Fruit fly (Drosophila melanogaster) whole organism, embryonic: Measurements from ENCODE around the gene stumps.

Experiments
- ATbp ChIP-seq: fragments of 200-800 bp; sonication (Bioruptor generic); optimal IDR thresholded peaks from 2 replicates; lab custom pipeline; 2017; ENCODE audit warnings: missing biosample characterization, mild to moderate bottlenecking, missing genetic modification characterization, missing genetic modification reagents
- Ada2b ChIP-seq: fragments of 200-800 bp; sonication (Bioruptor generic); IDR thresholded peaks from 2 replicates; pipeline ENCODE4 v1.3.6; 2022; ENCODE audit warnings: missing biosample characterization, missing genetic modification characterization
- Asciz ChIP-seq: fragments of 200-800 bp; sonication (Bioruptor generic); optimal IDR thresholded peaks from 2 replicates; lab custom pipeline; 2017; ENCODE audit warnings: missing biosample characterization, mild to moderate bottlenecking, missing genetic modification characterization, missing genetic modification reagents
- CG11504 ChIP-seq: fragments of 200-800 bp; sonication (Bioruptor generic); optimal IDR thresholded peaks from 3 replicates; lab custom pipeline; 2019; ENCODE audit warnings: missing biosample characterization, mild to moderate bottlenecking, missing genetic modification characterization, moderate library complexity
- CG12155 ChIP-seq: fragments of 200-800 bp; sonication (Bioruptor generic); optimal IDR thresholded peaks from 3 replicates; lab custom pipeline; 2016; ENCODE audit warnings: missing biosample characterization, missing genetic modification characterization
- CG13775 ChIP-seq: fragments of 200-800 bp; sonication (Bioruptor generic); optimal IDR thresholded peaks from 3 replicates; lab custom pipeline; 2017; ENCODE audit warnings: missing biosample characterization, mild to moderate bottlenecking, missing genetic modification characterization
- CG17328 ChIP-seq: fragments of 200-800 bp; sonication (Bioruptor generic); IDR thresholded peaks from 2 replicates; pipeline ENCODE4 v1.3.6; 2022; ENCODE audit warnings: missing biosample characterization, missing genetic modification characterization
- CG1792 ChIP-seq: fragments of 200-800 bp; sonication (Bioruptor generic); optimal IDR thresholded peaks from 2 replicates; lab custom pipeline; 2016; ENCODE audit warnings: missing biosample characterization, missing genetic modification characterization
- CG18262 ChIP-seq: fragments of 200-800 bp; optimal IDR thresholded peaks from 3 replicates; lab custom pipeline; 2019; ENCODE audit warnings: missing biosample characterization, mild to moderate bottlenecking, missing genetic modification characterization, moderate library complexity
- CG30403 ChIP-seq: fragments of 200-800 bp; sonication (Bioruptor generic); optimal IDR thresholded peaks from 3 replicates; lab custom pipeline; 2016; ENCODE audit warnings: missing biosample characterization, missing genetic modification characterization
- CG3065 ChIP-seq: fragments of 200-800 bp; sonication (Bioruptor generic); optimal IDR thresholded peaks from 2 replicates; lab custom pipeline; 2016; ENCODE audit warnings: missing biosample characterization, missing genetic modification characterization
- CG31441 ChIP-seq: fragments of 200-800 bp; sonication (Bioruptor generic); IDR thresholded peaks from 2 replicates; pipeline ENCODE4 v1.3.6; 2022; ENCODE audit warnings: missing biosample characterization, missing genetic modification characterization
- CG4328 ChIP-seq: fragments of 200-800 bp; sonication (Bioruptor generic); optimal IDR thresholded peaks from 3 replicates; lab custom pipeline; 2017; ENCODE audit warnings: missing biosample characterization, missing genetic modification reagents, missing genetic modification characterization
- CG5180 ChIP-seq: fragments of 200-800 bp; sonication (Bioruptor generic); optimal IDR thresholded peaks from 3 replicates; lab custom pipeline; 2017; ENCODE audit warnings: missing biosample characterization, missing genetic modification characterization, mild to moderate bottlenecking, moderate library complexity, missing genetic modification reagents
- CG5245 ChIP-seq: fragments of 200-800 bp; sonication (Bioruptor generic); optimal IDR thresholded peaks from 3 replicates; lab custom pipeline; 2016; ENCODE audit warnings: missing biosample characterization, missing genetic modification characterization
- CG6765 ChIP-seq: fragments of 200-800 bp; sonication (Bioruptor generic); optimal IDR thresholded peaks from 3 replicates; lab custom pipeline; 2017; ENCODE audit warnings: missing biosample characterization, mild to moderate bottlenecking, missing genetic modification characterization
- CG7556 ChIP-seq: fragments of 200-800 bp; sonication (Bioruptor generic); optimal IDR thresholded peaks from 2 replicates; lab custom pipeline; 2017; ENCODE audit warnings: missing biosample characterization, mild to moderate bottlenecking, missing genetic modification characterization
- CG7987 ChIP-seq: fragments of 200-800 bp; sonication (Bioruptor generic); optimal IDR thresholded peaks from 2 replicates; lab custom pipeline; 2018; ENCODE audit warnings: missing biosample characterization, mild to moderate bottlenecking, missing genetic modification characterization, moderate library complexity
- CG8388 ChIP-seq: fragments of 200-800 bp; sonication (Bioruptor generic); optimal IDR thresholded peaks from 2 replicates; lab custom pipeline; 2019; ENCODE audit warnings: missing biosample characterization, mild to moderate bottlenecking, missing genetic modification characterization, moderate library complexity
- CG8765 ChIP-seq: fragments of 200-800 bp; sonication (Bioruptor generic); IDR thresholded peaks from 2 replicates; pipeline ENCODE4 v1.3.6; 2022; ENCODE audit warnings: missing biosample characterization, missing genetic modification characterization
- Deaf1 ChIP-seq: fragments of 200-800 bp; optimal IDR thresholded peaks from 3 replicates; lab custom pipeline; 2019; ENCODE audit warnings: missing biosample characterization, mild to moderate bottlenecking, missing genetic modification characterization, moderate library complexity
- Dref ChIP-seq: fragments of 200-800 bp; sonication (Bioruptor generic); IDR thresholded peaks from 2 replicates; pipeline ENCODE4 v1.3.6; 2022; ENCODE audit warnings: missing biosample characterization, missing genetic modification characterization
- Elba2 ChIP-seq: fragments of 200-800 bp; sonication (Bioruptor generic); optimal IDR thresholded peaks from 3 replicates; lab custom pipeline; 2016; ENCODE audit warnings: missing biosample characterization, missing genetic modification characterization
- HLH3B ChIP-seq: fragments of 200-800 bp; sonication (Bioruptor generic); IDR thresholded peaks from 2 replicates; pipeline ENCODE4 v1.3.6; 2022; ENCODE audit warnings: missing biosample characterization, missing genetic modification characterization
- Kr ChIP-seq: fragments of 200-800 bp; sonication (Bioruptor generic); optimal IDR thresholded peaks from 2 replicates; lab custom pipeline; 2017; ENCODE audit warnings: missing biosample characterization, mild to moderate bottlenecking, missing genetic modification characterization
- Lim3 ChIP-seq: fragments of 200-800 bp; sonication (Bioruptor generic); IDR thresholded peaks from 2 replicates; pipeline ENCODE4 v1.3.6; 2022; ENCODE audit warnings: missing biosample characterization, missing genetic modification characterization
- Meics ChIP-seq: fragments of 200-800 bp; sonication (Bioruptor generic); optimal IDR thresholded peaks from 2 replicates; lab custom pipeline; 2017; ENCODE audit warnings: missing biosample characterization, mild to moderate bottlenecking, missing genetic modification characterization
- NC2α ChIP-seq: fragments of 200-800 bp; sonication (Bioruptor generic); optimal IDR thresholded peaks from 2 replicates; lab custom pipeline; 2016; ENCODE audit warnings: missing biosample characterization, missing genetic modification characterization
- Ssrp ChIP-seq: fragments of 200-800 bp; sonication (Bioruptor generic); optimal IDR thresholded peaks from 2 replicates; lab custom pipeline; 2018; ENCODE audit warnings: missing biosample characterization, mild to moderate bottlenecking, missing genetic modification characterization, moderate library complexity
- Usf ChIP-seq: fragments of 200-800 bp; sonication (Bioruptor generic); optimal IDR thresholded peaks from 2 replicates; lab custom pipeline; 2017; ENCODE audit warnings: missing genotype, missing biosample characterization, missing genetic modification characterization
- Xbp1 ChIP-seq: fragments of 200-800 bp; sonication (Bioruptor generic); optimal IDR thresholded peaks from 3 replicates; lab custom pipeline; 2016; ENCODE audit warnings: missing biosample characterization, mild to moderate bottlenecking, missing genetic modification characterization
- br ChIP-seq: fragments of >200 bp; optimal IDR thresholded peaks from 2 replicates; lab custom pipeline; 2017
- btn ChIP-seq: fragments of 200-800 bp; sonication (Bioruptor generic); optimal IDR thresholded peaks from 2 replicates; lab custom pipeline; 2016; ENCODE audit warnings: missing biosample characterization, missing genetic modification characterization
- caup ChIP-seq: fragments of 200-800 bp; sonication (Bioruptor generic); optimal IDR thresholded peaks from 3 replicates; lab custom pipeline; 2017; ENCODE audit warnings: missing biosample characterization, mild to moderate bottlenecking, missing genetic modification characterization, moderate library complexity; ENCODE audit not compliant: severe bottlenecking
- cg ChIP-seq: fragments of 200-800 bp; sonication (Bioruptor generic); optimal IDR thresholded peaks from 3 replicates; lab custom pipeline; 2019; ENCODE audit warnings: missing biosample characterization, mild to moderate bottlenecking, missing genetic modification characterization, moderate library complexity
- chif ChIP-seq, 2 experiments: fragments of 200-800 bp; sonication (Bioruptor generic); optimal IDR thresholded peaks; 3 replicates each; lab custom pipeline; 2016; ENCODE audit warnings: missing biosample characterization in 2 of 2, missing genetic modification characterization in 2 of 2
- dati ChIP-seq: fragments of 200-800 bp; sonication (Bioruptor generic); IDR thresholded peaks from 2 replicates; pipeline ENCODE4 v1.3.6; 2022; ENCODE audit warnings: missing biosample characterization, missing genetic modification characterization
- fd102C ChIP-seq: fragments of 200-800 bp; sonication (Bioruptor generic); optimal IDR thresholded peaks from 2 replicates; lab custom pipeline; 2018; ENCODE audit warnings: missing biosample characterization, mild to moderate bottlenecking, missing genetic modification characterization, moderate library complexity
- fd64A ChIP-seq: fragments of 200-800 bp; sonication (Bioruptor generic); optimal IDR thresholded peaks from 3 replicates; lab custom pipeline; 2018; ENCODE audit warnings: missing biosample characterization, mild to moderate bottlenecking, missing genetic modification characterization
- gce ChIP-seq: fragments of 200-800 bp; sonication (Bioruptor generic); IDR thresholded peaks from 3 replicates; pipeline ENCODE4 v1.3.6; 2022; ENCODE audit warnings: missing biosample characterization, missing genetic modification characterization
- hbn ChIP-seq: fragments of 200-800 bp; sonication (Bioruptor generic); IDR thresholded peaks from 2 replicates; pipeline ENCODE4 v1.3.6; 2022; ENCODE audit warnings: missing biosample characterization, missing genetic modification characterization; ENCODE audit not compliant: partially characterized antibody
- kni ChIP-seq: fragments of 200-800 bp; sonication (Bioruptor generic); optimal IDR thresholded peaks from 3 replicates; lab custom pipeline; 2017; ENCODE audit warnings: mild to moderate bottlenecking, missing biosample characterization, missing genetic modification reagents, missing genetic modification characterization
- mam ChIP-seq: fragments of 200-800 bp; sonication (Bioruptor generic); optimal IDR thresholded peaks from 3 replicates; lab custom pipeline; 2016; ENCODE audit warnings: missing biosample characterization, missing genetic modification characterization
- sens ChIP-seq: fragments of 200-800 bp; sonication (Bioruptor generic); peaks from one replicate; lab custom pipeline; 2016; ENCODE audit warnings: missing biosample characterization, missing genetic modification characterization
- slbo ChIP-seq: fragments of 200-800 bp; sonication (Bioruptor generic); IDR thresholded peaks from 2 replicates; pipeline ENCODE4 v1.3.6; 2022; ENCODE audit warnings: missing biosample characterization, missing genetic modification characterization
- slp2 ChIP-seq: fragments of 200-800 bp; sonication (Bioruptor generic); optimal IDR thresholded peaks from 2 replicates; lab custom pipeline; 2016; ENCODE audit warnings: missing biosample characterization, missing genetic modification characterization
- tll ChIP-seq, 2 experiments: fragments of 200-800 bp in 1 of 2; fragments of >200 bp in 1 of 2; sonication (Bioruptor generic) in 1 of 2; optimal IDR thresholded peaks; 2 replicates each; lab custom pipeline; 2017 to 2019; ENCODE audit warnings: missing biosample characterization in 2 of 2, missing genetic modification characterization in 2 of 2, mild to moderate bottlenecking in 1 of 2, moderate library complexity in 1 of 2
- wor ChIP-seq: fragments of 200-800 bp; sonication (Bioruptor generic); IDR thresholded peaks from 2 replicates; pipeline ENCODE4 v1.3.6; 2022; ENCODE audit warnings: missing biosample characterization, missing genetic modification characterization

stumps gene

DNA sequence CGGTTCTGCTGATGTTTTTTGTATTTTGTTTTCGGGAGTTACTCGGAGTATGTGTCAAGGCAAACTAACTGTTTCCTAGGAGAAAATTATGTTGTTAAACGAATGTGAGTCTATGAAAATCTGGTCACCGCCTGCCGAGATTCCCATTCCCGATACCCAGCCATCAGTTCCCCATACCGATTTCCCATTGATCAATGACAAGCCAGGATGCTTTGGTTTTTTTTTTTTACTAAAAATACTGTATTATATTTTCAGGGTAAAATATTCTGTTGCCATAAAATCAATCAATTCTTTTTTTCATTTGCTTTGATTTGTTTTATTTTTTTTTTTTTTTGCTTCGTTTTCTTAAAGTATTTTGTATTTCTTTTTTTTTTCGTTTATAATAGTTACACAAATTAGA, 65.4 kb downstream of the stumps start, which contains the start of gene CG7886:
Gene CG7886, minus strand, starts transcription at position 101 of the 400 bp plus-strand sequence.
- TF ChIP-seq CG3065 (GFP tag; lab: Kevin White, UChicago) = no peak
- TF ChIP-seq NC2α (GFP tag; lab: Kevin White, UChicago) = no peak
- TF ChIP-seq CG11504 (tag; lab: Kevin White, UChicago) = no peak
- no peak for TF ChIP-seq Dref (GFP tag; lab: Robert Waterston, UW)
- TF ChIP-seq CG6765 = no peak
- no peak for TF ChIP-seq hbn (GFP tag; lab: Robert Waterston, UW)
- no peak for TF ChIP-seq wor (GFP tag; lab: Robert Waterston, UW)
- TF ChIP-seq cg (GFP tag; lab: Kevin White, UChicago) = no peak
- TF ChIP-seq Lim3 = no peak
- no peak for TF ChIP-seq Deaf1
- TF ChIP-seq CG5180 (GFP tag; lab: Kevin White, UChicago) = no peak
- TF ChIP-seq slp2 (GFP tag; lab: Kevin White, UChicago) = no peak
- no peak for TF ChIP-seq CG18262 (tag; lab: Kevin White, UChicago)
- TF ChIP-seq CG5245 (GFP tag; lab: Kevin White, UChicago) = no peak
- TF ChIP-seq CG8765 (GFP tag; lab: Robert Waterston, UW) = no peak
- no peak for TF ChIP-seq Ssrp
- no peak for TF ChIP-seq CG1792 (GFP tag; lab: Kevin White, UChicago)
- TF ChIP-seq, all 482 proteins: peak for 0

dm6 chr3R:14649307-14650239, 72.6 kb downstream of the stumps start:
- TF ChIP-seq sens (GFP tag; lab: Kevin White, UChicago) = peak; percentile 89
- no peak for TF ChIP-seq Meics (GFP tag; lab: Kevin White, UChicago)
- no peak for TF ChIP-seq btn (GFP tag; lab: Kevin White, UChicago)
- TF ChIP-seq Kr (GFP tag; lab: Kevin White, UChicago) = peak; percentile 37
- TF ChIP-seq Asciz (GFP tag; lab: Kevin White, UChicago) = peak; percentile 24
- peak; percentile 11 for TF ChIP-seq CG13775 (GFP tag; lab: Kevin White, UChicago)
- peak; percentile 8 to 27 for TF ChIP-seq chif (GFP tag; optimal IDR thresholded peaks at IDR 0.05; lab: Kevin White, UChicago)
- no peak for TF ChIP-seq br (lab: Kevin White, UChicago)
- peak; percentile 9 for TF ChIP-seq fd64A (GFP tag; lab: Kevin White, UChicago)
- no peak for TF ChIP-seq caup (GFP tag; lab: Kevin White, UChicago)
- peak; percentile 3 for TF ChIP-seq ATbp (GFP tag; lab: Kevin White, UChicago)
- TF ChIP-seq mam (GFP tag; lab: Kevin White, UChicago) = no peak
- TF ChIP-seq Ada2b = no peak
- TF ChIP-seq Elba2 (GFP tag; lab: Kevin White, UChicago) = no peak
- TF ChIP-seq CG7556 (GFP tag; lab: Kevin White, UChicago) = peak; percentile 43
- TF ChIP-seq Usf (GFP tag; lab: Kevin White, UChicago) = peak; percentile 6
- TF ChIP-seq CG12155 = peak; percentile 26
- TF ChIP-seq CG8765 (GFP tag; lab: Robert Waterston, UW) = no peak
- TF ChIP-seq CG31441 (GFP tag; lab: Robert Waterston, UW) = no peak
- TF ChIP-seq CG7987 (GFP tag; lab: Kevin White, UChicago) = no peak
- TF ChIP-seq fd102C (GFP tag; lab: Kevin White, UChicago) = no peak
- peak; percentile 14 for TF ChIP-seq CG30403
- peak; percentile 18 for TF ChIP-seq CG8388 (GFP tag; lab: Kevin White, UChicago)
- TF ChIP-seq HLH3B (GFP tag; lab: Robert Waterston, UW) = no peak
- peak; percentile 22; the same call in 1 of the 2 replicates for TF ChIP-seq slbo (GFP tag; lab: Robert Waterston, UW)
- TF ChIP-seq CG4328 (GFP tag; lab: Kevin White, UChicago) = no peak
- peak in 1 of 2 experiments; percentile 44 for TF ChIP-seq tll (GFP tag; optimal IDR thresholded peaks at IDR 0.05; lab: Kevin White, UChicago)
- peak; percentile 47 for TF ChIP-seq kni (GFP tag; lab: Kevin White, UChicago)
- TF ChIP-seq gce (GFP tag; lab: Robert Waterston, UW) = no peak
- TF ChIP-seq CG17328 (GFP tag; lab: Robert Waterston, UW) = 0 out of 2 replicates have a peak, but pooled peaks have one; percentile 7
- TF ChIP-seq Xbp1 = peak; percentile 31
- no peak for TF ChIP-seq dati (GFP tag; lab: Robert Waterston, UW)
